Fruit fly (Drosophila melanogaster) whole organism, prepupa: Measurements from ENCODE around the gene scrt.

Experiments
- Blimp-1 ChIP-seq: fragments of 200-800 bp; sonication (Bioruptor generic); optimal IDR thresholded peaks from 3 replicates; lab custom pipeline; 2017; ENCODE audit warnings: missing biosample characterization, missing genetic modification characterization, mild to moderate bottlenecking, moderate library complexity, missing genetic modification reagents
- CG10631 ChIP-seq: fragments of 200-800 bp; sonication (Bioruptor generic); optimal IDR thresholded peaks from 2 replicates; lab custom pipeline; 2016; ENCODE audit warnings: missing biosample characterization, missing genetic modification characterization
- CG10669 ChIP-seq: fragments of 200-800 bp; sonication (Bioruptor generic); optimal IDR thresholded peaks from 3 replicates; lab custom pipeline; 2018; ENCODE audit warnings: missing biosample characterization, mild to moderate bottlenecking, missing genetic modification characterization, moderate library complexity
- CG11294 ChIP-seq: fragments of 200-800 bp; sonication (Bioruptor generic); IDR thresholded peaks from 2 replicates; pipeline ENCODE4 v1.3.6; 2022; ENCODE audit warnings: missing biosample characterization, missing genetic modification characterization
- CG11762 ChIP-seq: fragments of 200-800 bp; sonication (Bioruptor generic); optimal IDR thresholded peaks from 3 replicates; lab custom pipeline; 2016; ENCODE audit warnings: missing biosample characterization, missing genetic modification characterization; ENCODE audit not compliant: insufficient read depth
- CG11902 ChIP-seq: fragments of 200-800 bp; sonication (Bioruptor generic); optimal IDR thresholded peaks from 3 replicates; lab custom pipeline; 2016; ENCODE audit warnings: missing biosample characterization, missing genetic modification characterization
- CG15336 ChIP-seq: fragments of 200-800 bp; sonication (Bioruptor generic); IDR thresholded peaks from 2 replicates; pipeline ENCODE4 v1.3.6; 2022; ENCODE audit warnings: missing biosample characterization, missing genetic modification characterization
- CG3032 ChIP-seq: fragments of 200-800 bp; optimal IDR thresholded peaks from 2 replicates; lab custom pipeline; 2019; ENCODE audit warnings: missing biosample characterization, mild to moderate bottlenecking, missing genetic modification characterization, moderate library complexity
- CG32006 ChIP-seq: fragments of 200-800 bp; sonication (Bioruptor generic); optimal IDR thresholded peaks from 3 replicates; lab custom pipeline; 2017; ENCODE audit warnings: missing biosample characterization, mild to moderate bottlenecking, missing genetic modification characterization
- CG34406 ChIP-seq: fragments of 200-800 bp; sonication (Bioruptor generic); optimal IDR thresholded peaks from 3 replicates; lab custom pipeline; 2016; ENCODE audit warnings: missing biosample characterization, missing genetic modification characterization
- CG3919 ChIP-seq: fragments of 200-800 bp; sonication (Bioruptor generic); optimal IDR thresholded peaks from 3 replicates; lab custom pipeline; 2016; ENCODE audit warnings: missing biosample characterization, missing genetic modification characterization
- CG6163 ChIP-seq: fragments of 200-800 bp; sonication (Bioruptor generic); IDR thresholded peaks from 3 replicates; pipeline ENCODE4 v1.3.6; 2022; ENCODE audit warnings: missing biosample characterization, missing genetic modification characterization
- CG6792 ChIP-seq: fragments of 200-800 bp; sonication (Bioruptor generic); optimal IDR thresholded peaks from 3 replicates; lab custom pipeline; 2016; ENCODE audit warnings: missing biosample characterization, missing genetic modification characterization
- CG6808 ChIP-seq: fragments of 200-800 bp; sonication (Bioruptor generic); optimal IDR thresholded peaks from 3 replicates; lab custom pipeline; 2017; ENCODE audit warnings: missing biosample characterization, missing genetic modification characterization, mild to moderate bottlenecking, moderate library complexity, missing genetic modification reagents
- CG6854 ChIP-seq: fragments of 200-800 bp; sonication (Bioruptor generic); optimal IDR thresholded peaks from 2 replicates; lab custom pipeline; 2017; ENCODE audit warnings: missing biosample characterization, mild to moderate bottlenecking, missing genetic modification characterization
- CG8119 ChIP-seq: fragments of 200-800 bp; sonication (Bioruptor generic); IDR thresholded peaks from 3 replicates; pipeline ENCODE4 v1.3.6; 2022; ENCODE audit warnings: missing biosample characterization, missing genetic modification characterization
- CG8319 ChIP-seq: fragments of 200-800 bp; sonication (Bioruptor generic); optimal IDR thresholded peaks from 3 replicates; lab custom pipeline; 2016; ENCODE audit warnings: missing biosample characterization, missing genetic modification characterization
- CG8632 ChIP-seq: fragments of 200-800 bp; sonication (Bioruptor generic); optimal IDR thresholded peaks from 3 replicates; lab custom pipeline; 2016; ENCODE audit warnings: missing biosample characterization, missing genetic modification characterization
- CG9139 ChIP-seq: fragments of 200-800 bp; sonication (Bioruptor generic); optimal IDR thresholded peaks from 3 replicates; lab custom pipeline; 2017; ENCODE audit warnings: missing biosample characterization, mild to moderate bottlenecking, missing genetic modification characterization
- Eip93F ChIP-seq: fragments of 200-800 bp; sonication (Bioruptor generic); optimal IDR thresholded peaks from 2 replicates; lab custom pipeline; 2016; ENCODE audit warnings: missing biosample characterization, mild to moderate bottlenecking, missing genetic modification characterization
- Ets21C ChIP-seq: fragments of 200-800 bp; sonication (Bioruptor generic); optimal IDR thresholded peaks from 3 replicates; lab custom pipeline; 2016; ENCODE audit warnings: missing biosample characterization, missing genetic modification characterization
- Ets96B ChIP-seq: fragments of 200-800 bp; optimal IDR thresholded peaks from 2 replicates; lab custom pipeline; 2019; ENCODE audit warnings: missing biosample characterization, mild to moderate bottlenecking, missing genetic modification characterization, moderate library complexity
- Gug ChIP-seq: fragments of 200-800 bp; sonication (Bioruptor generic); IDR thresholded peaks from 2 replicates; pipeline ENCODE4 v1.3.6; 2022; ENCODE audit warnings: missing biosample characterization, missing genetic modification characterization
- Hr38 ChIP-seq: sonication (Bioruptor generic); optimal IDR thresholded peaks from 2 replicates; lab custom pipeline; 2016; ENCODE audit warnings: missing biosample characterization, missing genetic modification characterization
- Hr39 ChIP-seq: fragments of 200-800 bp; sonication (Bioruptor generic); optimal IDR thresholded peaks from 2 replicates; lab custom pipeline; 2016; ENCODE audit warnings: missing biosample characterization, missing genetic modification characterization
- Hr4 ChIP-seq: fragments of 200-800 bp; sonication (Bioruptor generic); optimal IDR thresholded peaks from 3 replicates; lab custom pipeline; 2016; ENCODE audit warnings: missing biosample characterization, missing genetic modification characterization
- Lpt ChIP-seq: fragments of 200-800 bp; sonication (Bioruptor generic); optimal IDR thresholded peaks from 3 replicates; lab custom pipeline; 2016; ENCODE audit warnings: missing biosample characterization, missing genetic modification characterization
- OdsH ChIP-seq: fragments of 200-800 bp; sonication (Bioruptor generic); optimal IDR thresholded peaks from 3 replicates; lab custom pipeline; 2016; ENCODE audit warnings: missing biosample characterization, missing genetic modification characterization
- Smox ChIP-seq: fragments of 200-800 bp; sonication (Bioruptor generic); optimal IDR thresholded peaks from 3 replicates; lab custom pipeline; 2016; ENCODE audit warnings: missing biosample characterization, missing genetic modification characterization
- Sox102F ChIP-seq: fragments of 200-800 bp; sonication (Bioruptor generic); optimal IDR thresholded peaks from 2 replicates; lab custom pipeline; 2016; ENCODE audit warnings: missing biosample characterization, mild to moderate bottlenecking, missing genetic modification characterization
- Sox15 ChIP-seq: fragments of 200-800 bp; sonication (Bioruptor generic); optimal IDR thresholded peaks from 3 replicates; lab custom pipeline; 2016; ENCODE audit warnings: missing biosample characterization, missing genetic modification characterization
- achi ChIP-seq: fragments of 200-800 bp; sonication (Bioruptor generic); optimal IDR thresholded peaks from 3 replicates; lab custom pipeline; 2016; ENCODE audit warnings: missing biosample characterization, missing genetic modification characterization
- acj6 ChIP-seq: fragments of 200-800 bp; sonication (Bioruptor generic); optimal IDR thresholded peaks from 3 replicates; lab custom pipeline; 2016; ENCODE audit warnings: missing biosample characterization, missing genetic modification characterization
- cyc ChIP-seq: fragments of 200-800 bp; sonication (Bioruptor generic); optimal IDR thresholded peaks from 3 replicates; lab custom pipeline; 2016; ENCODE audit warnings: missing biosample characterization, missing genetic modification characterization
- dac ChIP-seq: fragments of 200-800 bp; sonication (Bioruptor generic); optimal IDR thresholded peaks from 2 replicates; lab custom pipeline; 2017; ENCODE audit warnings: missing biosample characterization, mild to moderate bottlenecking, missing genetic modification characterization
- eg ChIP-seq: fragments of 200-800 bp; sonication (Bioruptor generic); IDR thresholded peaks from 3 replicates; pipeline ENCODE4 v1.3.6; 2022; ENCODE audit warnings: missing biosample characterization, missing genetic modification characterization
- esn ChIP-seq: fragments of 200-800 bp; sonication (Bioruptor generic); optimal IDR thresholded peaks from 2 replicates; lab custom pipeline; 2016; ENCODE audit warnings: missing biosample characterization, mild to moderate bottlenecking, missing genetic modification characterization, moderate library complexity
- fd59A ChIP-seq: fragments of 200-800 bp; sonication (Bioruptor generic); optimal IDR thresholded peaks from 2 replicates; lab custom pipeline; 2017; ENCODE audit warnings: missing biosample characterization, mild to moderate bottlenecking, missing genetic modification characterization, missing genetic modification reagents
- fd85E ChIP-seq: fragments of 200-800 bp; sonication (Bioruptor generic); optimal IDR thresholded peaks from 3 replicates; lab custom pipeline; 2016; ENCODE audit warnings: missing biosample characterization, missing genetic modification characterization
- fkh ChIP-seq: fragments of 200-800 bp; sonication (Bioruptor generic); optimal IDR thresholded peaks from 3 replicates; lab custom pipeline; 2017; ENCODE audit warnings: missing biosample characterization, mild to moderate bottlenecking, missing genetic modification characterization, moderate library complexity
- lz ChIP-seq: fragments of 200-800 bp; sonication (Bioruptor generic); optimal IDR thresholded peaks from 3 replicates; lab custom pipeline; 2016; ENCODE audit warnings: missing biosample characterization, missing genetic modification characterization
- net ChIP-seq: fragments of 200-800 bp; sonication (Bioruptor generic); optimal IDR thresholded peaks from 3 replicates; lab custom pipeline; 2016; ENCODE audit warnings: missing biosample characterization, missing genetic modification characterization
- pdm3 ChIP-seq: fragments of 200-800 bp; sonication (Bioruptor generic); optimal IDR thresholded peaks from 3 replicates; lab custom pipeline; 2016; ENCODE audit warnings: missing biosample characterization, missing genetic modification characterization
- salr ChIP-seq, 2 experiments: fragments of 200-800 bp; sonication (Bioruptor generic); optimal IDR thresholded peaks; 3 replicates each; lab custom pipeline; 2016 to 2018; ENCODE audit warnings: missing biosample characterization in 2 of 2, missing genetic modification characterization in 2 of 2, mild to moderate bottlenecking in 1 of 2
- spab ChIP-seq: fragments of 200-800 bp; sonication (Bioruptor generic); optimal IDR thresholded peaks from 2 replicates; lab custom pipeline; 2017; ENCODE audit warnings: missing biosample characterization, mild to moderate bottlenecking, missing genetic modification characterization, missing genetic modification reagents
- ss ChIP-seq, 2 experiments: fragments of 200-800 bp; sonication (Bioruptor generic); optimal IDR thresholded peaks; 2 replicates in 1 of 2; 3 replicates in 1 of 2; lab custom pipeline; 2017 to 2018; ENCODE audit warnings: mild to moderate bottlenecking in 2 of 2, missing biosample characterization in 2 of 2, missing genetic modification characterization in 2 of 2, moderate library complexity in 1 of 2
- svp ChIP-seq: fragments of 200-800 bp; sonication (Bioruptor generic); peaks from one replicate; lab custom pipeline; 2016; ENCODE audit warnings: missing biosample characterization, missing genetic modification characterization
- topi ChIP-seq: fragments of 200-800 bp; sonication (Bioruptor generic); optimal IDR thresholded peaks from 3 replicates; lab custom pipeline; 2016; ENCODE audit warnings: missing biosample characterization, missing genetic modification characterization

The scrt gene

DNA sequence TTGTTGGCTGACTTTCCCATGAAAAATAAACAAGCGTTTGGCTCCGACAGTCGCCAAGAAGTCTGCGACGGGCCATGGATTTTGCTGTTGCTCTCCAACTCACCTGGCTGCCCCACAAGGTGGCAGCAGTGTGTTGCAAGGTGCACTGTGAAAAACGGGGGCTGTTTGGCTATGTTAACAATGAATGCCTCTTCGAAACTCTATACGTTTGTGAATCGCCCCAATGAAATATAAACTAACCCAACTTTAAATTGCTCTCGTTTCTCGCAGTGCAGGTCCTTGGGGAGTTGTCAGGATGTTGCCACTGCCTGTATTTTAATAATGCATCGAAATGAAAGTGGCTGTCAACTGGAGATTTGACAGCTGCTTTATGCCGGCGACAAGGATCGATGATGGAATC lies 30.7 kb downstream of the scrt start (continued):
- TF ChIP-seq CG6854 (GFP tag; lab: Kevin White, UChicago) (no peak), Hr38 (no peak), Hr39 (peak; percentile 16), cyc (GFP tag; lab: Kevin White, UChicago) (peak; percentile 2), CG3919 (GFP tag; lab: Kevin White, UChicago) (peak; percentile 26), Eip93F (GFP tag; lab: Kevin White, UChicago) (no peak), Sox15 (GFP tag; lab: Kevin White, UChicago) (no peak), acj6 (no peak), Ets96B (tag; lab: Kevin White, UChicago) (peak; percentile 33), fkh (no peak), ss (GFP tag; optimal IDR thresholded peaks at IDR 0.05; lab: Kevin White, UChicago) (no peak), CG11762 (GFP tag; lab: Kevin White, UChicago) (no peak), salr (GFP tag; optimal IDR thresholded peaks at IDR 0.05; lab: Kevin White, UChicago) (peak in 1 of 2 experiments; percentile 3), Gug (GFP tag; lab: Robert Waterston, UW) (no peak), CG34406 (GFP tag; lab: Kevin White, UChicago) (no peak), Ets21C (GFP tag; lab: Kevin White, UChicago) (no peak), CG15336 (peak; percentile 23; the same call in 1 of the 2 replicates), Lpt (GFP tag; lab: Kevin White, UChicago) (no peak), CG32006 (GFP tag; lab: Kevin White, UChicago) (peak; percentile 39), net (GFP tag; lab: Kevin White, UChicago) (no peak), fd59A (GFP tag; lab: Kevin White, UChicago) (no peak), Hr4 (GFP tag; lab: Kevin White, UChicago) (peak; percentile 9), spab (GFP tag; lab: Kevin White, UChicago) (peak; percentile 19), dac (GFP tag; lab: Kevin White, UChicago) (no peak), Smox (no peak), lz (GFP tag; lab: Kevin White, UChicago) (no peak), CG8319 (GFP tag; lab: Kevin White, UChicago) (no peak), esn (no peak), CG6808 (GFP tag; lab: Kevin White, UChicago) (no peak)

DNA sequence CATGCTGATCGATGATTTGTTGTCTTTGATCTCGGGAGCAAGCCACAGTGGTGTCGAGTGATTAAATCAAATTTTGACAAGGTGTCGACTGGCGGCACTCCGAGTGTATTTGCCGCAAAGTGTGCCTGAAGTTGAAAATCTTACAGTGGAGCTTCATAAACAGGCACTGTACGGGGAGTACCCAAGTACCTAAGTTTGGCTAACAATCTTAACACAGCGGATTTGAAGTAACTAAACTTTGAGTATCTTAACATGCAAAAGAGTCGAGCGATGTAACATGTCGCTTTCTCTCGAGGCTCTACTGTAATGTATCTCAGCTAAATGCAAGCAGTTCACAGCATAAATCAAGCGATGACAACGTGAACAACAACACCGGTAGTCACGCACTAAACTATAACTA lies 33.1 kb downstream of the scrt start:
- TF ChIP-seq CG8319 (GFP tag; lab: Kevin White, UChicago), result no peak
- TF ChIP-seq CG6163, result peak; percentile 68; the same call in 2 of the 3 replicates
- peak; percentile 11 for TF ChIP-seq pdm3 (GFP tag; lab: Kevin White, UChicago)
- no peak for TF ChIP-seq lz (GFP tag; lab: Kevin White, UChicago)
- TF ChIP-seq CG34406 (GFP tag; lab: Kevin White, UChicago), result no peak
- peak; percentile 38 for TF ChIP-seq CG32006 (GFP tag; lab: Kevin White, UChicago)
- no peak for TF ChIP-seq fkh
- TF ChIP-seq fd85E (GFP tag; lab: Kevin White, UChicago), result no peak
- peak; percentile 40 for TF ChIP-seq CG15336
- peak; percentile 55 for TF ChIP-seq CG3919 (GFP tag; lab: Kevin White, UChicago)
- no peak for TF ChIP-seq CG11762 (GFP tag; lab: Kevin White, UChicago)
- no peak for TF ChIP-seq dac (GFP tag; lab: Kevin White, UChicago)
- no peak for TF ChIP-seq Sox102F (GFP tag; lab: Kevin White, UChicago)
- no peak for TF ChIP-seq topi (GFP tag; lab: Kevin White, UChicago)
- TF ChIP-seq net (GFP tag; lab: Kevin White, UChicago), result no peak
- TF ChIP-seq cyc (GFP tag; lab: Kevin White, UChicago), result no peak
- peak; percentile 24 for TF ChIP-seq CG10669
- TF ChIP-seq Sox15 (GFP tag; lab: Kevin White, UChicago), result no peak
- peak; percentile 23 for TF ChIP-seq Hr39
- peak; percentile 24 for TF ChIP-seq OdsH (GFP tag; lab: Kevin White, UChicago)
- TF ChIP-seq Ets96B (tag; lab: Kevin White, UChicago), result no peak
- TF ChIP-seq achi (GFP tag; lab: Kevin White, UChicago), result peak; percentile 15
- TF ChIP-seq Hr38, result no peak
- no peak for TF ChIP-seq CG6792
- TF ChIP-seq CG6808 (GFP tag; lab: Kevin White, UChicago), result no peak
- TF ChIP-seq svp, result no peak
- TF ChIP-seq salr (GFP tag; optimal IDR thresholded peaks at IDR 0.05; lab: Kevin White, UChicago), result no peak
- TF ChIP-seq eg (GFP tag; lab: Robert Waterston, UW), result peak; percentile 61; the same call in 2 of the 3 replicates
- TF ChIP-seq Lpt (GFP tag; lab: Kevin White, UChicago), result no peak
- TF ChIP-seq CG8632 (GFP tag; lab: Kevin White, UChicago), result no peak
- TF ChIP-seq Blimp-1 (GFP tag; lab: Kevin White, UChicago), result no peak
- TF ChIP-seq CG11294 (GFP tag; lab: Robert Waterston, UW), result no peak
- TF ChIP-seq CG11902 (GFP tag; lab: Kevin White, UChicago), result no peak
- TF ChIP-seq CG8119, result peak; percentile 59; the same call in 2 of the 3 replicates
- peak; percentile 17 for TF ChIP-seq CG10631 (GFP tag; lab: Kevin White, UChicago)
- TF ChIP-seq CG9139, result no peak
- peak; percentile 16 for TF ChIP-seq CG3032
